Fruit fly (Drosophila melanogaster): ENCODE data around the gene CG5515.

CG5515 gene

DNA sequence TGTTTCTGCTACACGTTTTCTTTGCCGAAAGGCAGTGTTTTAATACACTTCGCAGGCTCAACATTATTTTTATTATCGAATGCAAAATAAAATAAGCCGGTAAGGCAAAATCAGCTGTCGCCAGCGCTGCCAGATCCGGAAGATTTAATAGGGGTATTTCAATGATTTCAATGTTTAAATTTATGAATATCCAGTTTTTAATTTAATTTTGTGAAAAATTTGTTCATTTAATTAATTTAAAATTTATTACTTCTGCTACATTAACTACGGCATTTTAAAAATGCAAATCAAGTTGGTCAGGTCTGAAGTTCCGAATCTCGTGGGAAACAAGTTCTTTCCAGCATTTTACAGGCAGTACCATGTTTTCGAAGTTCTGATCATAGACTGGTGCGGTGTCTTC is 39.9 kb downstream of the CG5515 start, which contains the start of gene Slimp:
Gene Slimp, minus strand, starts transcription at position 130 of the 400 bp plus-strand sequence.
- TF ChIP-seq Snoo (tag; optimal IDR thresholded peaks at IDR 0.05) (no peak), rn (GFP tag; IDR thresholded peaks at IDR 0.05) (no peak), CG34367 (tag; optimal IDR thresholded peaks at IDR 0.05) (no peak), EcR (GFP tag; optimal IDR thresholded peaks at IDR 0.05) (no peak), Ets98B (GFP tag; IDR thresholded peaks at IDR 0.05) (no peak), CG4496 (GFP tag; IDR thresholded peaks at IDR 0.05) (no peak), CG15710 (tag; optimal IDR thresholded peaks at IDR 0.05) (no peak), CG17806 (tag; optimal IDR thresholded peaks at IDR 0.05) (no peak), CG9948 (tag; optimal IDR thresholded peaks at IDR 0.05) (no peak), fd96Ca (GFP tag; IDR thresholded peaks at IDR 0.05) (no peak), CG14655 (GFP tag; optimal IDR thresholded peaks at IDR 0.05) (no peak), gl (tag; optimal IDR thresholded peaks at IDR 0.05) (no peak), CG8159 (tag; optimal IDR thresholded peaks at IDR 0.05) (no peak), D1 (tag; optimal IDR thresholded peaks at IDR 0.05) (no peak), CG8301 (tag; optimal IDR thresholded peaks at IDR 0.05) (no peak), Pif1A (GFP tag; optimal IDR thresholded peaks at IDR 0.05) (peak; percentile 47), CG32121 (GFP tag; IDR thresholded peaks at IDR 0.05) (0 out of 2 replicates have a peak, but pooled peaks have one; percentile 19), Pif1B (GFP tag; optimal IDR thresholded peaks at IDR 0.05) (peak; percentile 2), CG13204 (GFP tag; optimal IDR thresholded peaks at IDR 0.05) (no peak), CG10348 (GFP tag; IDR thresholded peaks at IDR 0.05) (no peak), CG12605 (GFP tag; IDR thresholded peaks at IDR 0.05) (no peak)

DNA sequence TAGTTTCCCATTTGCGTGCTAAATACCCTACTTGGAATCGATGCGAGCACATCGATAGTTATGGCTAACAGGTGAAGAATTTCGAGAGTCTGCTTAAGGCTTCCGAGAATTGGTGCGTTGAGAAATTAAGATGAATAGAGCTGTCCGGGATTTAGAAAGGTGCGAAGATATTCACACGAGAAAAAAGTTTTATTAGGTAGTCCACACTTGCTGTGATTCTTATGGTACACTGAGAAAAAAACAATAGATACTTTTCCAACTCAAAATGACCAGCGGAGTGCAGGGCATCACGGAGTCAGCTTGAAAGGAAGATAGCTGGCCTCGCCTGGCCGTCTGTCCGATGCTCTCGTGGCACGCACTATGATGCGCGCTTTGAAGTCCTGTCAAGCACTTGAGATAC is 44.2 kb downstream of the CG5515 start:
- TF ChIP-seq gl (tag; optimal IDR thresholded peaks at IDR 0.05) (peak; percentile 60), fd96Ca (GFP tag; IDR thresholded peaks at IDR 0.05) (peak; percentile 72; the same call in 2 of the 3 replicates), Pif1A (GFP tag; optimal IDR thresholded peaks at IDR 0.05) (peak; percentile 78), EcR (GFP tag; optimal IDR thresholded peaks at IDR 0.05) (no peak), CG34367 (tag; optimal IDR thresholded peaks at IDR 0.05) (peak; percentile 70), CG32121 (GFP tag; IDR thresholded peaks at IDR 0.05) (0 out of 2 replicates have a peak, but pooled peaks have one; percentile 7), Pif1B (GFP tag; optimal IDR thresholded peaks at IDR 0.05) (peak; percentile 62), rn (GFP tag; IDR thresholded peaks at IDR 0.05) (no peak), CG8301 (tag; optimal IDR thresholded peaks at IDR 0.05) (peak; percentile 86), CG4496 (GFP tag; IDR thresholded peaks at IDR 0.05) (peak; percentile 62; the same call in 2 of the 3 replicates), CG17806 (tag; optimal IDR thresholded peaks at IDR 0.05) (peak; percentile 79), CG13204 (GFP tag; optimal IDR thresholded peaks at IDR 0.05) (no peak), CG14655 (GFP tag; optimal IDR thresholded peaks at IDR 0.05) (peak; percentile 90), Ets98B (GFP tag; IDR thresholded peaks at IDR 0.05) (peak; percentile 17; the same call in 1 of the 2 replicates), CG9948 (tag; optimal IDR thresholded peaks at IDR 0.05) (peak; percentile 85), CG8159 (tag; optimal IDR thresholded peaks at IDR 0.05) (peak; percentile 75), D1 (tag; optimal IDR thresholded peaks at IDR 0.05) (peak; percentile 47), CG10348 (GFP tag; IDR thresholded peaks at IDR 0.05) (no peak), CG12605 (GFP tag; IDR thresholded peaks at IDR 0.05) (no peak), CG15710 (tag; optimal IDR thresholded peaks at IDR 0.05) (peak; percentile 74), Snoo (tag; optimal IDR thresholded peaks at IDR 0.05) (no peak)

DNA sequence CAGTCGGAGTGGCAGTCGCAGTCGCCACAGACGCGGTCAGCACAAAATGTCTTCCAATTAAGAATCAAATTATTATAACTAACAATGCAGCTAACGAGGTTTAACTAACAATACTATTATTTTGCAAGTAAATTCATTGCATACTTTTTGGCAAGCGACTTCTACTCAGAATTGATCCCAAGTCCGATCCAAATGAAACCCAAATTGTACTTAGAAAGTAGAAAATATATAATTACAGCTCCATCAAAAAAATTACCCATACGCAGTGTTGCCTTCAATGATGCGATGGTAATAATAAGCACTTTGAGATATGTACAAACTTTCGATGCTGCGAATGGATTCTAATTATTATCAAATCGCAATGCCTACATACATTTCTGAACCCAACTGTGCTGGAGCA is 44.9 kb downstream of the CG5515 start:
- no peak for TF ChIP-seq CG10348 (GFP tag; IDR thresholded peaks at IDR 0.05)
- peak; percentile 53 for TF ChIP-seq CG9948 (tag; optimal IDR thresholded peaks at IDR 0.05)
- TF ChIP-seq Snoo (tag; optimal IDR thresholded peaks at IDR 0.05) = peak; percentile 26
- TF ChIP-seq fd96Ca (GFP tag; IDR thresholded peaks at IDR 0.05) = peak; percentile 30; the same call in 1 of the 3 replicates
- no peak for TF ChIP-seq CG32121 (GFP tag; IDR thresholded peaks at IDR 0.05)
- TF ChIP-seq rn (GFP tag; IDR thresholded peaks at IDR 0.05) = no peak
- TF ChIP-seq CG17806 (tag; optimal IDR thresholded peaks at IDR 0.05) = peak; percentile 32
- peak; percentile 54 for TF ChIP-seq CG34367 (tag; optimal IDR thresholded peaks at IDR 0.05)
- peak; percentile 67 for TF ChIP-seq Pif1B (GFP tag; optimal IDR thresholded peaks at IDR 0.05)
- TF ChIP-seq gl (tag; optimal IDR thresholded peaks at IDR 0.05) = no peak
- TF ChIP-seq CG8159 (tag; optimal IDR thresholded peaks at IDR 0.05) = peak; percentile 60
- TF ChIP-seq CG15710 (tag; optimal IDR thresholded peaks at IDR 0.05) = peak; percentile 53
- TF ChIP-seq EcR (GFP tag; optimal IDR thresholded peaks at IDR 0.05) = no peak
- peak; percentile 84 for TF ChIP-seq CG14655 (GFP tag; optimal IDR thresholded peaks at IDR 0.05)
- TF ChIP-seq Pif1A (GFP tag; optimal IDR thresholded peaks at IDR 0.05) = peak; percentile 68
- peak; percentile 64 for TF ChIP-seq CG8301 (tag; optimal IDR thresholded peaks at IDR 0.05)

DNA sequence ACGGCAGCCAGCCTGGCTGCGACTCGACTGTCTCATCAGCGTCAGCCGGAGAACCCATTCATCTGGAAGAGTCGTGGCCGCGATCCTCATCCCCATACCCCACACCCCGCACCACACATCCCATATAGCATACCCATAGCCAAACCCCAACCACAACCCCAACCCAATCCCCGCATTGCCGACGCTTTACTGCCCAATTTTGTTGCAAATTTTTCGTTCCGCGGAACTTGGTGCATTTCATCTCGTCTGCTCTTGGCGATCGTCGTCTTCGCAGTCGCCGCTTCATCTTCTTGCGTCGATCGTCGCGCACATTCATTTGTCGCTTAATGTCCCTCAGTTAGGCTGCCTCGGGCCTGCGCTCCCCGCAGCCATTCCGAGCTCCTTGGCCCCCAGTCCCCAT is 45.3 kb downstream of the CG5515 start:
- peak; percentile 18 for TF ChIP-seq CG13204 (GFP tag; optimal IDR thresholded peaks at IDR 0.05)
- TF ChIP-seq CG15710 (tag; optimal IDR thresholded peaks at IDR 0.05) = no peak
- TF ChIP-seq CG12605 (GFP tag; IDR thresholded peaks at IDR 0.05) = no peak
- TF ChIP-seq D1 (tag; optimal IDR thresholded peaks at IDR 0.05) = no peak
- TF ChIP-seq CG9948 (tag; optimal IDR thresholded peaks at IDR 0.05) = no peak
- TF ChIP-seq CG4496 (GFP tag; IDR thresholded peaks at IDR 0.05) = no peak
- TF ChIP-seq CG32121 (GFP tag; IDR thresholded peaks at IDR 0.05) = peak; percentile 21; the same call in 1 of the 2 replicates
- no peak for TF ChIP-seq fd96Ca (GFP tag; IDR thresholded peaks at IDR 0.05)

DNA sequence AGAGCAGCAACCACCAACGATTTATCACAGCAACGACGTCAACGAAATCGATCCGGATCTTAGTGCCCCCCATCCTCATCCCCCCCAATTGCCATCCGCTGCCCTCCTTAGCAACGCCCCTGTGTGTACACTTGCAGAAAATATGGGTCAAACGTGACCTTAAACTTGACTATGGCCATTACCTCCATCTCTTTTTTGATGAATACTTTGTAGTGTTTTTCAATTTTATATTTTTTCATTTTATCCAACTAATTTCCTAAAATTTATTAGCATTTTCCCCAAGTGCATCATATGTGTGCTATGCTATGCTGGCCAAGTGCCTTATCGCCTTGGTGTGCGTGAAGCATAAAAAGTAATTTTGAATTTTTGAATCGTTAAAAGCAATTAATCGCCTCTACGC is 45.7 kb downstream of the CG5515 start:
- TF ChIP-seq CG8159 (tag; optimal IDR thresholded peaks at IDR 0.05) (peak; percentile 92), EcR (GFP tag; optimal IDR thresholded peaks at IDR 0.05) (no peak), CG4496 (GFP tag; IDR thresholded peaks at IDR 0.05) (peak; percentile 89), gl (tag; optimal IDR thresholded peaks at IDR 0.05) (peak; percentile 75), CG32121 (GFP tag; IDR thresholded peaks at IDR 0.05) (peak; percentile 55), Snoo (tag; optimal IDR thresholded peaks at IDR 0.05) (peak; percentile 83), Ets98B (GFP tag; IDR thresholded peaks at IDR 0.05) (peak; percentile 81), CG8301 (tag; optimal IDR thresholded peaks at IDR 0.05) (peak; percentile 78), Pif1A (GFP tag; optimal IDR thresholded peaks at IDR 0.05) (peak; percentile 86), CG13204 (GFP tag; optimal IDR thresholded peaks at IDR 0.05) (peak; percentile 38), CG15710 (tag; optimal IDR thresholded peaks at IDR 0.05) (peak; percentile 89), CG12605 (GFP tag; IDR thresholded peaks at IDR 0.05) (peak; percentile 82), CG34367 (tag; optimal IDR thresholded peaks at IDR 0.05) (peak; percentile 80), D1 (tag; optimal IDR thresholded peaks at IDR 0.05) (peak; percentile 46), CG14655 (GFP tag; optimal IDR thresholded peaks at IDR 0.05) (peak; percentile 85), rn (GFP tag; IDR thresholded peaks at IDR 0.05) (peak; percentile 81), Pif1B (GFP tag; optimal IDR thresholded peaks at IDR 0.05) (peak; percentile 88), CG17806 (tag; optimal IDR thresholded peaks at IDR 0.05) (peak; percentile 89), CG9948 (tag; optimal IDR thresholded peaks at IDR 0.05) (peak; percentile 85), CG10348 (GFP tag; IDR thresholded peaks at IDR 0.05) (no peak), fd96Ca (GFP tag; IDR thresholded peaks at IDR 0.05) (peak; percentile 89)
